Worm (Caenorhabditis elegans) whole organism, L1 larva: ENCODE data around the gene col-107.

Experiments
- fkh-10 ChIP-seq: sonication (generic microtip); optimal IDR thresholded peaks from 2 replicates; lab custom pipeline; 2017; ENCODE audit warnings: missing biosample characterization, missing genetic modification reagents, missing genetic modification characterization
- hpl-2 ChIP-seq: fragments of 150-350 bp; optimal IDR thresholded peaks from 2 replicates; lab custom pipeline; 2014; ENCODE audit warnings: missing biosample characterization, missing genetic modification reagents, missing genetic modification characterization
- lin-14 ChIP-seq: fragments of 200-800 bp; sonication (Bioruptor generic); optimal IDR thresholded peaks from 2 replicates; lab custom pipeline; 2018; ENCODE audit warnings: mild to moderate bottlenecking, missing genetic modification characterization, moderate library complexity, missing compliant biosample characterization
- lin-35 ChIP-seq, 2 experiments: fragments of 150-350 bp; optimal IDR thresholded peaks; 2 replicates each; lab custom pipeline; 2014; ENCODE audit warnings: missing biosample characterization in 2 of 2, missing genetic modification characterization in 2 of 2, missing genetic modification reagents in 2 of 2
- lsy-2 ChIP-seq, 2 experiments: fragments of 150-350 bp; optimal IDR thresholded peaks; 2 replicates each; lab custom pipeline; 2014; ENCODE audit warnings: missing biosample characterization in 2 of 2, missing genetic modification characterization in 2 of 2
- nhr-237 ChIP-seq: fragments of 150-350 bp; optimal IDR thresholded peaks from 2 replicates; lab custom pipeline; 2014; ENCODE audit warnings: missing biosample characterization, missing genetic modification characterization
- skn-1 ChIP-seq: fragments of 150-350 bp; optimal IDR thresholded peaks from 2 replicates; lab custom pipeline; 2014; ENCODE audit warnings: missing biosample characterization, missing genetic modification characterization
- unc-62 ChIP-seq: fragments of 150-350 bp; optimal IDR thresholded peaks from 2 replicates; lab custom pipeline; 2014; ENCODE audit warnings: missing biosample characterization, missing genetic modification reagents, missing genetic modification characterization
- vab-15 ChIP-seq: sonication (generic microtip); optimal IDR thresholded peaks from 2 replicates; lab custom pipeline; 2017; ENCODE audit warnings: missing genotype, mild to moderate bottlenecking, missing genetic modification characterization, missing compliant biosample characterization

ce11 chrIV:1516527-1516926 lies 32.0 kb upstream of the col-107 start, which contains the start of gene clec-172:
- TF ChIP-seq nhr-237 (tag; lab: Kevin White, UChicago) (no peak), vab-15 (tag; lab: Kevin White, UChicago) (no peak), lin-35 (GFP tag; optimal IDR thresholded peaks at IDR 0.05; lab: Kevin White, UChicago) (no peak), lin-14 (no peak), lsy-2 (tag; optimal IDR thresholded peaks at IDR 0.05; lab: Kevin White, UChicago) (no peak), hpl-2 (GFP tag; lab: Kevin White, UChicago) (no peak), fkh-10 (no peak), skn-1 (tag; lab: Kevin White, UChicago) (no peak), unc-62 (no peak)
